Fruit fly (Drosophila melanogaster) whole organism, embryonic: ENCODE measurements around the gene CG31792.
A peak's percentile ranks its signal among the peaks of the same experiment; 100 is the strongest.

Source experiments
- Ada2b ChIP-seq: fragments of 200-800 bp; sonication (Bioruptor generic); IDR thresholded peaks from 2 replicates; pipeline ENCODE4 v1.3.6; 2022; ENCODE audit warnings: missing biosample characterization, missing genetic modification characterization
- B-H1 ChIP-seq: fragments of 200-800 bp; sonication (Bioruptor generic); IDR thresholded peaks from 3 replicates; pipeline ENCODE4 v1.3.6; 2022; ENCODE audit warnings: missing biosample characterization, missing genetic modification characterization
- CG11560 ChIP-seq: fragments of 200-800 bp; sonication (Bioruptor generic); IDR thresholded peaks from 3 replicates; pipeline ENCODE4 v1.3.6; 2022; ENCODE audit warnings: missing biosample characterization, missing genetic modification characterization
- CG11723 ChIP-seq: fragments of 200-800 bp; sonication (Bioruptor generic); optimal IDR thresholded peaks from 2 replicates; lab custom pipeline; 2017; ENCODE audit warnings: missing biosample characterization, mild to moderate bottlenecking, missing genetic modification characterization
- CG12391 ChIP-seq: fragments of 200-800 bp; sonication (Bioruptor generic); optimal IDR thresholded peaks from 3 replicates; lab custom pipeline; 2018; ENCODE audit warnings: missing biosample characterization, mild to moderate bottlenecking, missing genetic modification characterization, moderate library complexity
- CG12744 ChIP-seq: fragments of 200-800 bp; sonication (Bioruptor generic); optimal IDR thresholded peaks from 2 replicates; lab custom pipeline; 2016; ENCODE audit warnings: missing biosample characterization, missing genetic modification characterization
- CG2889 ChIP-seq: fragments of 200-800 bp; sonication (Bioruptor generic); IDR thresholded peaks from 3 replicates; pipeline ENCODE4 v1.3.6; 2022; ENCODE audit warnings: missing biosample characterization, missing genetic modification characterization
- CG31365 ChIP-seq: fragments of 200-800 bp; sonication (Bioruptor generic); optimal IDR thresholded peaks from 2 replicates; lab custom pipeline; 2018; ENCODE audit warnings: missing biosample characterization, mild to moderate bottlenecking, missing genetic modification characterization
- CG3407 ChIP-seq: fragments of 200-800 bp; sonication (Bioruptor generic); optimal IDR thresholded peaks from 2 replicates; lab custom pipeline; 2018; ENCODE audit warnings: missing biosample characterization, mild to moderate bottlenecking, missing genetic modification characterization
- CG4282 ChIP-seq: fragments of 200-800 bp; sonication (Bioruptor generic); optimal IDR thresholded peaks from 2 replicates; lab custom pipeline; 2016; ENCODE audit warnings: missing biosample characterization, missing genetic modification characterization
- CG4820 ChIP-seq: fragments of 200-800 bp; sonication (Bioruptor generic); optimal IDR thresholded peaks from 3 replicates; lab custom pipeline; 2016; ENCODE audit warnings: missing biosample characterization, missing genetic modification characterization
- CG7839 ChIP-seq: fragments of 200-800 bp; sonication (Bioruptor generic); optimal IDR thresholded peaks from 3 replicates; lab custom pipeline; 2018; ENCODE audit warnings: missing biosample characterization, mild to moderate bottlenecking, missing genetic modification characterization, moderate library complexity
- D19B ChIP-seq: fragments of 200-800 bp; sonication (Bioruptor generic); optimal IDR thresholded peaks from 2 replicates; lab custom pipeline; 2017; ENCODE audit warnings: missing biosample characterization, mild to moderate bottlenecking, missing genetic modification characterization
- Dad ChIP-seq: fragments of 200-800 bp; sonication (Bioruptor generic); optimal IDR thresholded peaks from 3 replicates; lab custom pipeline; 2016; ENCODE audit warnings: missing biosample characterization, missing genetic modification characterization
- Dek ChIP-seq: fragments of 200-800 bp; sonication (Bioruptor generic); optimal IDR thresholded peaks from 3 replicates; lab custom pipeline; 2019; ENCODE audit warnings: missing biosample characterization, mild to moderate bottlenecking, missing genetic modification characterization, moderate library complexity
- Doc2 ChIP-seq: fragments of 200-800 bp; sonication (Bioruptor generic); IDR thresholded peaks from 2 replicates; pipeline ENCODE4 v1.3.6; 2022; ENCODE audit warnings: missing biosample characterization, missing genetic modification characterization
- Eip74EF ChIP-seq, 2 experiments: fragments of 200-800 bp in 1 of 2; fragments of >200 bp in 1 of 2; sonication (Bioruptor generic) in 1 of 2; optimal IDR thresholded peaks; 2 replicates each; lab custom pipeline; 2017 to 2019; ENCODE audit warnings: missing biosample characterization in 2 of 2, missing genetic modification characterization in 2 of 2, mild to moderate bottlenecking in 1 of 2, moderate library complexity in 1 of 2
- Ets97D ChIP-seq: fragments of 200-800 bp; sonication (Bioruptor generic); optimal IDR thresholded peaks from 3 replicates; lab custom pipeline; 2016; ENCODE audit warnings: missing biosample characterization, missing genetic modification characterization
- HmgZ ChIP-seq: fragments of 200-800 bp; sonication (Bioruptor generic); optimal IDR thresholded peaks from 2 replicates; lab custom pipeline; 2018; ENCODE audit warnings: missing biosample characterization, mild to moderate bottlenecking, missing genetic modification characterization
- Lim3 ChIP-seq: fragments of 200-800 bp; sonication (Bioruptor generic); IDR thresholded peaks from 2 replicates; pipeline ENCODE4 v1.3.6; 2022; ENCODE audit warnings: missing biosample characterization, missing genetic modification characterization
- Meics ChIP-seq: fragments of 200-800 bp; sonication (Bioruptor generic); optimal IDR thresholded peaks from 2 replicates; lab custom pipeline; 2017; ENCODE audit warnings: missing biosample characterization, mild to moderate bottlenecking, missing genetic modification characterization
- NK7.1 ChIP-seq: fragments of 200-800 bp; sonication (Bioruptor generic); optimal IDR thresholded peaks from 3 replicates; lab custom pipeline; 2016; ENCODE audit warnings: missing biosample characterization, missing genetic modification characterization
- Nf-YB ChIP-seq: fragments of 200-800 bp; sonication (Bioruptor generic); optimal IDR thresholded peaks from 3 replicates; lab custom pipeline; 2019; ENCODE audit warnings: missing biosample characterization, mild to moderate bottlenecking, missing genetic modification characterization, moderate library complexity
- Nf-YC ChIP-seq: fragments of 200-800 bp; optimal IDR thresholded peaks from 3 replicates; lab custom pipeline; 2019; ENCODE audit warnings: missing biosample characterization, mild to moderate bottlenecking, missing genetic modification characterization, moderate library complexity
- Usf ChIP-seq: fragments of 200-800 bp; sonication (Bioruptor generic); optimal IDR thresholded peaks from 2 replicates; lab custom pipeline; 2017; ENCODE audit warnings: missing genotype, missing biosample characterization, missing genetic modification characterization
- aop ChIP-seq: fragments of 200-800 bp; sonication (Bioruptor generic); IDR thresholded peaks from 2 replicates; pipeline ENCODE4 v1.3.6; 2022; ENCODE audit warnings: missing biosample characterization, missing genetic modification characterization
- croc ChIP-seq: fragments of 200-800 bp; sonication (Bioruptor generic); conservative IDR thresholded peaks from 3 replicates; pipeline ENCODE4 v1.3.6; 2022; ENCODE audit warnings: missing biosample characterization, missing genetic modification characterization
- dysf ChIP-seq: fragments of 200-800 bp; sonication (Bioruptor generic); IDR thresholded peaks from 3 replicates; pipeline ENCODE4 v1.3.6; 2022; ENCODE audit warnings: missing biosample characterization, missing genetic modification characterization
- esg ChIP-seq: fragments of 200-800 bp; sonication (Bioruptor generic); conservative IDR thresholded peaks from 2 replicates; pipeline ENCODE4 v1.3.6; 2022; ENCODE audit warnings: missing biosample characterization, missing genetic modification characterization
- fru ChIP-seq: fragments of >200 bp; optimal IDR thresholded peaks from 2 replicates; lab custom pipeline; 2017
- gce ChIP-seq: fragments of 200-800 bp; sonication (Bioruptor generic); IDR thresholded peaks from 3 replicates; pipeline ENCODE4 v1.3.6; 2022; ENCODE audit warnings: missing biosample characterization, missing genetic modification characterization
- gfzf ChIP-seq: fragments of 200-800 bp; sonication (Bioruptor generic); optimal IDR thresholded peaks from 2 replicates; lab custom pipeline; 2016; ENCODE audit warnings: missing biosample characterization, mild to moderate bottlenecking, missing genetic modification characterization, moderate library complexity
- insv ChIP-seq, 2 experiments: fragments of 200-800 bp; sonication (Bioruptor generic); optimal IDR thresholded peaks; 3 replicates each; lab custom pipeline; 2016 to 2018; ENCODE audit warnings: missing biosample characterization in 2 of 2, missing genetic modification characterization in 2 of 2
- kay ChIP-seq: fragments of 200-800 bp; sonication (Bioruptor generic); optimal IDR thresholded peaks from 2 replicates; lab custom pipeline; 2016; ENCODE audit warnings: missing biosample characterization, missing genetic modification characterization
- lab ChIP-seq: fragments of 200-800 bp; sonication (Bioruptor generic); optimal IDR thresholded peaks from 3 replicates; lab custom pipeline; 2017; ENCODE audit warnings: missing biosample characterization, missing genetic modification characterization, mild to moderate bottlenecking, moderate library complexity, missing genetic modification reagents
- maf-S ChIP-seq: fragments of 200-800 bp; sonication (Bioruptor generic); optimal IDR thresholded peaks from 2 replicates; lab custom pipeline; 2016; ENCODE audit warnings: missing biosample characterization, missing genetic modification characterization
- pum ChIP-seq: fragments of 200-800 bp; sonication (Bioruptor generic); optimal IDR thresholded peaks from 2 replicates; lab custom pipeline; 2016; ENCODE audit warnings: missing biosample characterization, missing genetic modification characterization
- pzg ChIP-seq: fragments of 200-800 bp; sonication (Bioruptor generic); optimal IDR thresholded peaks from 3 replicates; lab custom pipeline; 2018; ENCODE audit warnings: missing biosample characterization, mild to moderate bottlenecking, missing genetic modification characterization, moderate library complexity
- ranshi ChIP-seq: fragments of 200-800 bp; sonication (Bioruptor generic); IDR thresholded peaks from 2 replicates; pipeline ENCODE4 v1.3.6; 2022; ENCODE audit warnings: missing biosample characterization, missing genetic modification characterization
- repo ChIP-seq: fragments of 200-800 bp; sonication (Bioruptor generic); optimal IDR thresholded peaks from 2 replicates; lab custom pipeline; 2016; ENCODE audit warnings: missing biosample characterization, missing genetic modification characterization
- salm ChIP-seq: fragments of 200-800 bp; sonication (Bioruptor generic); optimal IDR thresholded peaks from 2 replicates; lab custom pipeline; 2018; ENCODE audit warnings: missing biosample characterization, mild to moderate bottlenecking, missing genetic modification characterization
- sens-2 ChIP-seq: fragments of 200-800 bp; sonication (Bioruptor generic); IDR thresholded peaks from 2 replicates; pipeline ENCODE4 v1.3.6; 2022; ENCODE audit warnings: missing biosample characterization, missing genetic modification characterization
- sisA ChIP-seq: fragments of 200-800 bp; sonication (Bioruptor generic); IDR thresholded peaks from 2 replicates; pipeline ENCODE4 v1.3.6; 2022; ENCODE audit warnings: missing biosample characterization, missing genetic modification characterization
- ssp ChIP-seq: fragments of 200-800 bp; sonication (Bioruptor generic); IDR thresholded peaks from 2 replicates; pipeline ENCODE4 v1.3.6; 2022; ENCODE audit warnings: missing biosample characterization, missing genetic modification characterization
- unc-4 ChIP-seq: fragments of 200-800 bp; sonication (Bioruptor generic); IDR thresholded peaks from 2 replicates; pipeline ENCODE4 v1.3.6; 2022; ENCODE audit warnings: missing biosample characterization, missing genetic modification characterization; ENCODE audit not compliant: partially characterized antibody
- vfl ChIP-seq: fragments of 200-800 bp; sonication (Bioruptor generic); optimal IDR thresholded peaks from 2 replicates; lab custom pipeline; 2016; ENCODE audit warnings: missing biosample characterization, missing genetic modification characterization
- vnd ChIP-seq: fragments of 200-800 bp; sonication (Bioruptor generic); IDR thresholded peaks from 3 replicates; pipeline ENCODE4 v1.3.6; 2022; ENCODE audit warnings: missing biosample characterization, missing genetic modification characterization; ENCODE audit not compliant: partially characterized antibody
- wor ChIP-seq: fragments of 200-800 bp; sonication (Bioruptor generic); IDR thresholded peaks from 2 replicates; pipeline ENCODE4 v1.3.6; 2022; ENCODE audit warnings: missing biosample characterization, missing genetic modification characterization
- zen ChIP-seq: fragments of 200-800 bp; sonication (Bioruptor generic); optimal IDR thresholded peaks from 3 replicates; lab custom pipeline; 2018; ENCODE audit warnings: missing biosample characterization, mild to moderate bottlenecking, missing genetic modification characterization, moderate library complexity
- zfh2 ChIP-seq: fragments of 200-800 bp; sonication (Bioruptor generic); optimal IDR thresholded peaks from 2 replicates; lab custom pipeline; 2016; ENCODE audit warnings: missing biosample characterization, missing genetic modification characterization

The CG31792 gene

DNA sequence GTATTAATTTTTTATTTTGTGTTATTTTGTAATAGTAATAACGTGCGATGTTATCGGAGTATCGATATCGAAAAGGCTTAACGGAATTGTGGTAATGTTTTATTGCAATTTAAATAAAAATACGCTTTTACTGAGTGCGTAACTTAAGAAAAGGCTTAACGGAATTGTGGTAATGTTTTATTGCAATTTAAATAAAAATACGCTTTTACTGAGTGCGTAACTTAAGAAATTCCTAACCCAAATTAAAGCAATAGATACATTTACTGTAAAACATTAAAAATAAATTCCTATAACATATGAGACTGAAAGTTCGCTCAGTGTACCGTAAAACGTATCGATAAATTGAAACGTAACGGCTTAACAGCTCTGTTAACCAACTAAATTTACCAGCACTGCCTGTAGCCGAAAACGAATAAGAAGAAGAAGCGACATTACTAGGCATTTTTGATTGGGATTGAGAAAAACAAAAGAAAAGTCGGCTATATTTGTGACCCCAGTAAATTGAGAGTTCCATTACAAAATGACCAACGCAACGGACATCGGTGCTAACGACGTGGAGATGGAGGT lies 54.4 kb downstream of the CG31792 start, which contains the start of gene Rpn3 (continued):
- peak; percentile 52 for TF ChIP-seq croc (GFP tag; lab: Robert Waterston, UW)
- peak; percentile 68 for TF ChIP-seq salm (tag; lab: Kevin White, UChicago)
- TF ChIP-seq Meics (GFP tag; lab: Kevin White, UChicago), result peak; percentile 76
- TF ChIP-seq D19B (GFP tag; lab: Kevin White, UChicago), result no peak
- peak; percentile 78 for TF ChIP-seq B-H1 (GFP tag; lab: Robert Waterston, UW)
- peak; percentile 73 for TF ChIP-seq CG4820 (GFP tag; lab: Kevin White, UChicago)
- TF ChIP-seq CG2889, result peak; percentile 82
- peak; percentile 89 for TF ChIP-seq Ada2b (GFP tag; lab: Robert Waterston, UW)
- peak; percentile 48 for TF ChIP-seq CG11723
- TF ChIP-seq CG7839, result peak; percentile 82
- TF ChIP-seq sens-2 (GFP tag; lab: Robert Waterston, UW), result peak; percentile 76; the same call in 1 of the 2 replicates
- peak; percentile 71 for TF ChIP-seq wor (GFP tag; lab: Robert Waterston, UW)
- TF ChIP-seq Dek (tag; lab: Kevin White, UChicago), result peak; percentile 75
- peak; percentile 73 for TF ChIP-seq repo
- 0 out of 2 replicates have a peak, but pooled peaks have one; percentile 12 for TF ChIP-seq Doc2
- TF ChIP-seq kay (GFP tag; lab: Kevin White, UChicago), result peak; percentile 79
- peak; percentile 53 for TF ChIP-seq pzg (GFP tag; lab: Kevin White, UChicago)
- TF ChIP-seq pum (GFP tag; lab: Kevin White, UChicago), result peak; percentile 69
- peak; percentile 84 for TF ChIP-seq sisA
- peak; percentile 67 for TF ChIP-seq Nf-YC
- TF ChIP-seq vfl, result peak; percentile 84
- peak; percentile 86 for TF ChIP-seq HmgZ (tag; lab: Kevin White, UChicago)
- TF ChIP-seq Eip74EF (GFP tag; optimal IDR thresholded peaks at IDR 0.05; lab: Kevin White, UChicago), result peak in 1 of 2 experiments; percentile 70
- TF ChIP-seq unc-4 (GFP tag; lab: Robert Waterston, UW), result peak; percentile 66
- peak; percentile 38 for TF ChIP-seq CG4282 (GFP tag; lab: Kevin White, UChicago)
- TF ChIP-seq Lim3 (GFP tag; lab: Robert Waterston, UW), result peak; percentile 94
- 0 out of 3 replicates have a peak, but pooled peaks have one; percentile 33 for TF ChIP-seq gce (GFP tag; lab: Robert Waterston, UW)
- 0 out of 3 replicates have a peak, but pooled peaks have one; percentile 34 for TF ChIP-seq CG11560 (tag; lab: Robert Waterston, UW)
- peak; percentile 77 for TF ChIP-seq zfh2 (GFP tag; lab: Kevin White, UChicago)
- TF ChIP-seq NK7.1 (GFP tag; lab: Kevin White, UChicago), result peak; percentile 63
- TF ChIP-seq CG12744 (GFP tag; lab: Kevin White, UChicago), result peak; percentile 70
- TF ChIP-seq CG31365, result no peak
- peak; percentile 86 for TF ChIP-seq ranshi (GFP tag; lab: Robert Waterston, UW)
- peak; percentile 84 for TF ChIP-seq zen (tag; lab: Kevin White, UChicago)
- TF ChIP-seq Nf-YB (GFP tag; lab: Kevin White, UChicago), result peak; percentile 62
- peak; percentile 69 for TF ChIP-seq CG3407 (GFP tag; lab: Kevin White, UChicago)
- peak; percentile 49; the same call in 1 of the 2 replicates for TF ChIP-seq aop (GFP tag; lab: Robert Waterston, UW)
- peak; percentile 72 for TF ChIP-seq vnd (GFP tag; lab: Robert Waterston, UW)
- peak; percentile 88 for TF ChIP-seq lab (GFP tag; lab: Kevin White, UChicago)
- peak; percentile 77 for TF ChIP-seq Ets97D (GFP tag; lab: Kevin White, UChicago)
- TF ChIP-seq CG12391, result peak; percentile 93
- TF ChIP-seq dysf, result peak; percentile 84
- no peak for TF ChIP-seq insv (GFP tag; optimal IDR thresholded peaks at IDR 0.05; lab: Kevin White, UChicago)
- TF ChIP-seq Dad, result peak; percentile 79
- peak; percentile 73 for TF ChIP-seq ssp (GFP tag; lab: Robert Waterston, UW)
- TF ChIP-seq fru (lab: Kevin White, UChicago), result no peak
- no peak for TF ChIP-seq gfzf (GFP tag; lab: Kevin White, UChicago)
- peak; percentile 84 for TF ChIP-seq esg
- TF ChIP-seq Usf (GFP tag; lab: Kevin White, UChicago), result peak; percentile 38
- TF ChIP-seq maf-S (GFP tag; lab: Kevin White, UChicago), result peak; percentile 76
